Fruit fly (Drosophila melanogaster) whole organism, embryonic: Measurements from ENCODE around the gene Pits.
A peak's percentile ranks its signal among the peaks of the same experiment; 100 is the strongest.

ENCODE experiments used
- Aef1 ChIP-seq: fragments of 200-800 bp; sonication (Bioruptor generic); IDR thresholded peaks from 3 replicates; pipeline ENCODE4 v1.3.6; 2022; ENCODE audit warnings: missing biosample characterization, missing genetic modification characterization
- CG12155 ChIP-seq: fragments of 200-800 bp; sonication (Bioruptor generic); optimal IDR thresholded peaks from 3 replicates; lab custom pipeline; 2016; ENCODE audit warnings: missing biosample characterization, missing genetic modification characterization
- CG12219 ChIP-seq: fragments of 200-800 bp; sonication (Bioruptor generic); optimal IDR thresholded peaks from 3 replicates; lab custom pipeline; 2018; ENCODE audit warnings: missing biosample characterization, mild to moderate bottlenecking, missing genetic modification characterization
- CG14014 ChIP-seq: fragments of 200-800 bp; sonication (Bioruptor generic); IDR thresholded peaks from 2 replicates; pipeline ENCODE4 v1.3.6; 2022; ENCODE audit warnings: missing biosample characterization, missing genetic modification characterization
- CG14710 ChIP-seq: fragments of 200-800 bp; sonication (Bioruptor generic); optimal IDR thresholded peaks from 3 replicates; lab custom pipeline; 2019; ENCODE audit warnings: missing biosample characterization, mild to moderate bottlenecking, missing genetic modification characterization, moderate library complexity
- CG15011 ChIP-seq: fragments of 200-800 bp; sonication (Bioruptor generic); optimal IDR thresholded peaks from 3 replicates; lab custom pipeline; 2018; ENCODE audit warnings: missing biosample characterization, mild to moderate bottlenecking, missing genetic modification characterization
- CG15073 ChIP-seq: fragments of 200-800 bp; sonication (Bioruptor generic); optimal IDR thresholded peaks from 2 replicates; lab custom pipeline; 2016; ENCODE audit warnings: missing biosample characterization, missing genetic modification characterization
- CG16863 ChIP-seq: fragments of 200-800 bp; sonication (Bioruptor generic); optimal IDR thresholded peaks from 3 replicates; lab custom pipeline; 2016; ENCODE audit warnings: missing biosample characterization, missing genetic modification characterization
- CG17385 ChIP-seq: fragments of 200-800 bp; sonication (Bioruptor generic); optimal IDR thresholded peaks from 3 replicates; lab custom pipeline; 2018; ENCODE audit warnings: missing biosample characterization, mild to moderate bottlenecking, missing genetic modification characterization
- CG17829 ChIP-seq: fragments of 200-800 bp; optimal IDR thresholded peaks from 2 replicates; lab custom pipeline; 2019; ENCODE audit warnings: missing biosample characterization, mild to moderate bottlenecking, missing genetic modification characterization, moderate library complexity
- CG18011 ChIP-seq: fragments of 200-800 bp; sonication (Bioruptor generic); optimal IDR thresholded peaks from 2 replicates; lab custom pipeline; 2017; ENCODE audit warnings: missing biosample characterization, missing genetic modification characterization, mild to moderate bottlenecking, moderate library complexity, missing genotype
- CG30020 ChIP-seq: fragments of 200-800 bp; optimal IDR thresholded peaks from 2 replicates; lab custom pipeline; 2019; ENCODE audit warnings: missing biosample characterization, mild to moderate bottlenecking, missing genetic modification characterization, moderate library complexity
- CG31224 ChIP-seq: fragments of 200-800 bp; sonication (Bioruptor generic); IDR thresholded peaks from 2 replicates; pipeline ENCODE4 v1.3.6; 2022; ENCODE audit warnings: missing biosample characterization, missing genetic modification characterization
- CG3838 ChIP-seq: fragments of 200-800 bp; sonication (Bioruptor generic); optimal IDR thresholded peaks from 3 replicates; lab custom pipeline; 2016; ENCODE audit warnings: missing biosample characterization, missing genetic modification characterization
- CG4360 ChIP-seq: fragments of 200-800 bp; sonication (Bioruptor generic); IDR thresholded peaks from 2 replicates; pipeline ENCODE4 v1.3.6; 2022; ENCODE audit warnings: missing biosample characterization, missing genetic modification characterization
- CG6791 ChIP-seq: fragments of 200-800 bp; sonication (Bioruptor generic); IDR thresholded peaks from 3 replicates; pipeline ENCODE4 v1.3.6; 2022; ENCODE audit warnings: missing biosample characterization, missing genetic modification characterization; ENCODE audit not compliant: partially characterized antibody
- CG7357 ChIP-seq: fragments of 200-800 bp; sonication (Bioruptor generic); IDR thresholded peaks from 3 replicates; pipeline ENCODE4 v1.3.6; 2022; ENCODE audit warnings: missing biosample characterization, missing genetic modification characterization
- CG7372 ChIP-seq: fragments of 200-800 bp; sonication (Bioruptor generic); IDR thresholded peaks from 2 replicates; pipeline ENCODE4 v1.3.6; 2022; ENCODE audit warnings: missing biosample characterization, missing genetic modification characterization
- CG7963 ChIP-seq: fragments of 200-800 bp; sonication (Bioruptor generic); IDR thresholded peaks from 3 replicates; pipeline ENCODE4 v1.3.6; 2022; ENCODE audit warnings: missing biosample characterization, missing genetic modification characterization; ENCODE audit not compliant: partially characterized antibody
- CG8478 ChIP-seq: fragments of >200 bp; optimal IDR thresholded peaks from 2 replicates; lab custom pipeline; 2018
- D19B ChIP-seq: fragments of 200-800 bp; sonication (Bioruptor generic); optimal IDR thresholded peaks from 2 replicates; lab custom pipeline; 2017; ENCODE audit warnings: missing biosample characterization, mild to moderate bottlenecking, missing genetic modification characterization
- Doc2 ChIP-seq: fragments of 200-800 bp; sonication (Bioruptor generic); IDR thresholded peaks from 2 replicates; pipeline ENCODE4 v1.3.6; 2022; ENCODE audit warnings: missing biosample characterization, missing genetic modification characterization
- Dref ChIP-seq: fragments of 200-800 bp; sonication (Bioruptor generic); IDR thresholded peaks from 2 replicates; pipeline ENCODE4 v1.3.6; 2022; ENCODE audit warnings: missing biosample characterization, missing genetic modification characterization
- Hmr ChIP-seq: fragments of 200-800 bp; sonication (Bioruptor generic); optimal IDR thresholded peaks from 3 replicates; lab custom pipeline; 2017; ENCODE audit warnings: mild to moderate bottlenecking, missing biosample characterization, missing genetic modification reagents, missing genetic modification characterization
- MESR4 ChIP-seq: fragments of 200-800 bp; sonication (Bioruptor generic); optimal IDR thresholded peaks from 2 replicates; lab custom pipeline; 2018; ENCODE audit warnings: missing biosample characterization, mild to moderate bottlenecking, missing genetic modification characterization, moderate library complexity
- Meics ChIP-seq: fragments of 200-800 bp; sonication (Bioruptor generic); optimal IDR thresholded peaks from 2 replicates; lab custom pipeline; 2017; ENCODE audit warnings: missing biosample characterization, mild to moderate bottlenecking, missing genetic modification characterization
- NC2α ChIP-seq: fragments of 200-800 bp; sonication (Bioruptor generic); optimal IDR thresholded peaks from 2 replicates; lab custom pipeline; 2016; ENCODE audit warnings: missing biosample characterization, missing genetic modification characterization
- NfI ChIP-seq: fragments of 200-800 bp; sonication (Bioruptor generic); optimal IDR thresholded peaks from 3 replicates; lab custom pipeline; 2018; ENCODE audit warnings: missing biosample characterization, mild to moderate bottlenecking, missing genetic modification characterization, moderate library complexity
- Oaz ChIP-seq: fragments of 200-800 bp; sonication (Bioruptor generic); IDR thresholded peaks from 2 replicates; pipeline ENCODE4 v1.3.6; 2022; ENCODE audit warnings: missing biosample characterization, missing genetic modification characterization
- Pdp1 ChIP-seq, 2 experiments: fragments of 200-800 bp; sonication (Bioruptor generic); optimal IDR thresholded peaks; 3 replicates each; lab custom pipeline; 2016; ENCODE audit warnings: missing biosample characterization in 2 of 2, missing genetic modification characterization in 2 of 2, mild to moderate bottlenecking in 1 of 2, moderate library complexity in 1 of 2
- Ravus ChIP-seq: fragments of 200-800 bp; sonication (Bioruptor generic); IDR thresholded peaks from 2 replicates; pipeline ENCODE4 v1.3.6; 2022; ENCODE audit warnings: missing biosample characterization, missing genetic modification characterization
- Rx ChIP-seq: fragments of 200-800 bp; sonication (Bioruptor generic); IDR thresholded peaks from 2 replicates; pipeline ENCODE4 v1.3.6; 2022; ENCODE audit warnings: missing biosample characterization, missing genetic modification characterization
- Six4 ChIP-seq: fragments of 200-800 bp; sonication (Bioruptor generic); optimal IDR thresholded peaks from 2 replicates; lab custom pipeline; 2016; ENCODE audit warnings: missing biosample characterization, missing genetic modification characterization
- bigmax ChIP-seq: fragments of 200-800 bp; sonication (Bioruptor generic); optimal IDR thresholded peaks from 2 replicates; lab custom pipeline; 2018; ENCODE audit warnings: missing biosample characterization, mild to moderate bottlenecking, missing genetic modification characterization
- cas ChIP-seq: fragments of 200-800 bp; sonication (Bioruptor generic); IDR thresholded peaks from 2 replicates; pipeline ENCODE4 v1.3.6; 2022; ENCODE audit warnings: missing biosample characterization, missing genetic modification characterization
- cwo ChIP-seq: fragments of 200-800 bp; sonication (Bioruptor generic); optimal IDR thresholded peaks from 3 replicates; lab custom pipeline; 2017; ENCODE audit warnings: missing biosample characterization, missing genetic modification characterization, mild to moderate bottlenecking, moderate library complexity, missing genetic modification reagents
- esg ChIP-seq: fragments of 200-800 bp; sonication (Bioruptor generic); conservative IDR thresholded peaks from 2 replicates; pipeline ENCODE4 v1.3.6; 2022; ENCODE audit warnings: missing biosample characterization, missing genetic modification characterization
- ewg ChIP-seq: fragments of 200-800 bp; sonication (Bioruptor generic); optimal IDR thresholded peaks from 3 replicates; lab custom pipeline; 2017; ENCODE audit warnings: mild to moderate bottlenecking, missing biosample characterization, missing genetic modification reagents, missing genetic modification characterization
- lov ChIP-seq, 2 experiments: fragments of 200-800 bp in 1 of 2; fragments of >200 bp in 1 of 2; sonication (Bioruptor generic) in 1 of 2; IDR thresholded peaks in 1 of 2; optimal IDR thresholded peaks in 1 of 2; 2 replicates in 1 of 2; 3 replicates in 1 of 2; pipeline versions ENCODE4 v1.3.6 to Lab custom; 2017 to 2022; ENCODE audit warnings: missing biosample characterization in 1 of 2, missing genetic modification characterization in 1 of 2
- luna ChIP-seq: fragments of 200-800 bp; sonication (Bioruptor generic); optimal IDR thresholded peaks from 2 replicates; lab custom pipeline; 2016; ENCODE audit warnings: missing biosample characterization, missing genetic modification characterization
- mirr ChIP-seq: fragments of 200-800 bp; sonication (Bioruptor generic); optimal IDR thresholded peaks from 3 replicates; lab custom pipeline; 2018; ENCODE audit warnings: missing biosample characterization, mild to moderate bottlenecking, missing genetic modification characterization
- pita ChIP-seq: fragments of 200-800 bp; sonication (Bioruptor generic); optimal IDR thresholded peaks from 2 replicates; lab custom pipeline; 2017; ENCODE audit warnings: missing biosample characterization, mild to moderate bottlenecking, missing genetic modification characterization
- psq ChIP-seq: fragments of 200-800 bp; sonication (Bioruptor generic); optimal IDR thresholded peaks from 2 replicates; lab custom pipeline; 2017; ENCODE audit warnings: missing biosample characterization, missing genetic modification characterization
- run ChIP-seq: fragments of 200-800 bp; sonication (Bioruptor generic); optimal IDR thresholded peaks from 3 replicates; lab custom pipeline; 2018; ENCODE audit warnings: missing biosample characterization, mild to moderate bottlenecking, missing genetic modification characterization
- sim ChIP-seq: fragments of 200-800 bp; sonication (Bioruptor generic); IDR thresholded peaks from 2 replicates; pipeline ENCODE4 v1.3.6; 2022; ENCODE audit warnings: missing biosample characterization, missing genetic modification characterization
- slbo ChIP-seq: fragments of 200-800 bp; sonication (Bioruptor generic); IDR thresholded peaks from 2 replicates; pipeline ENCODE4 v1.3.6; 2022; ENCODE audit warnings: missing biosample characterization, missing genetic modification characterization
- slp2 ChIP-seq: fragments of 200-800 bp; sonication (Bioruptor generic); optimal IDR thresholded peaks from 2 replicates; lab custom pipeline; 2016; ENCODE audit warnings: missing biosample characterization, missing genetic modification characterization
- stc ChIP-seq: fragments of 200-800 bp; sonication (Bioruptor generic); IDR thresholded peaks from 2 replicates; pipeline ENCODE4 v1.3.6; 2022; ENCODE audit warnings: missing biosample characterization, missing genetic modification characterization
- stwl ChIP-seq: fragments of 200-800 bp; sonication (Bioruptor generic); optimal IDR thresholded peaks from 3 replicates; lab custom pipeline; 2018; ENCODE audit warnings: missing biosample characterization, mild to moderate bottlenecking, missing genetic modification characterization, moderate library complexity
- tap ChIP-seq: fragments of 200-800 bp; optimal IDR thresholded peaks from 3 replicates; lab custom pipeline; 2019; ENCODE audit warnings: missing biosample characterization, mild to moderate bottlenecking, missing genetic modification characterization, moderate library complexity
- wdn ChIP-seq: fragments of 200-800 bp; sonication (Bioruptor generic); IDR thresholded peaks from 2 replicates; pipeline ENCODE4 v1.3.6; 2022; ENCODE audit warnings: missing biosample characterization, missing genetic modification characterization

Pits gene

dm6 chrX:12629564-12629963 is 46.6 kb upstream of the Pits start, which contains the start of the genes Aven and CG2540 (continued):
- TF ChIP-seq Oaz (GFP tag; lab: Robert Waterston, UW) (no peak), cas (GFP tag; lab: Robert Waterston, UW) (no peak), CG14014 (peak; percentile 68), cwo (GFP tag; lab: Kevin White, UChicago) (peak; percentile 80), CG12219 (GFP tag; lab: Kevin White, UChicago) (peak; percentile 44), bigmax (GFP tag; lab: Kevin White, UChicago) (no peak), CG15073 (no peak), wdn (no peak), luna (GFP tag; lab: Kevin White, UChicago) (no peak), esg (GFP tag; lab: Robert Waterston, UW) (peak; percentile 54), Ravus (GFP tag; lab: Robert Waterston, UW) (peak; percentile 10; the same call in 1 of the 2 replicates), run (peak; percentile 60), sim (GFP tag; lab: Robert Waterston, UW) (no peak), MESR4 (GFP tag; lab: Kevin White, UChicago) (no peak), stc (GFP tag; lab: Robert Waterston, UW) (peak; percentile 62; the same call in 1 of the 2 replicates), psq (GFP tag; lab: Kevin White, UChicago) (no peak), CG6791 (GFP tag; lab: Robert Waterston, UW) (no peak), Dref (peak; percentile 50), CG31224 (GFP tag; lab: Robert Waterston, UW) (no peak), mirr (GFP tag; lab: Kevin White, UChicago) (peak; percentile 32), Pdp1 (GFP tag; optimal IDR thresholded peaks at IDR 0.05; lab: Kevin White, UChicago) (peak in 1 of 2 experiments; percentile 15), CG7357 (no peak), CG3838 (GFP tag; lab: Kevin White, UChicago) (no peak), CG12155 (GFP tag; lab: Kevin White, UChicago) (peak; percentile 74), slp2 (GFP tag; lab: Kevin White, UChicago) (no peak), CG15011 (GFP tag; lab: Kevin White, UChicago) (peak; percentile 44), NfI (peak; percentile 85), slbo (GFP tag; lab: Robert Waterston, UW) (peak; percentile 67), Hmr (GFP tag; lab: Kevin White, UChicago) (peak; percentile 87), Aef1 (GFP tag; lab: Robert Waterston, UW) (0 out of 3 replicates have a peak, but pooled peaks have one; percentile 13), Meics (GFP tag; lab: Kevin White, UChicago) (peak; percentile 87), pita (GFP tag; lab: Kevin White, UChicago) (no peak), CG18011 (GFP tag; lab: Kevin White, UChicago) (peak; percentile 24), CG7963 (GFP tag; lab: Robert Waterston, UW) (no peak), NC2α (GFP tag; lab: Kevin White, UChicago) (no peak), CG8478 (no peak), Rx (GFP tag; lab: Robert Waterston, UW) (no peak), CG14710 (tag; lab: Kevin White, UChicago) (peak; percentile 90), Six4 (peak; percentile 71), lov (optimal IDR thresholded peaks at IDR 0.05; lab: Kevin White, UChicago) (no peak), lov (GFP tag; IDR thresholded peaks at IDR 0.05; lab: Robert Waterston, UW) (no peak), CG17385 (GFP tag; lab: Kevin White, UChicago) (peak; percentile 84), CG16863 (GFP tag; lab: Kevin White, UChicago) (no peak), stwl (tag; lab: Kevin White, UChicago) (peak; percentile 67), ewg (peak; percentile 61), CG30020 (peak; percentile 71), D19B (GFP tag; lab: Kevin White, UChicago) (peak; percentile 67), CG4360 (GFP tag; lab: Robert Waterston, UW) (no peak), CG17829 (tag; lab: Kevin White, UChicago) (peak; percentile 92), tap (tag; lab: Kevin White, UChicago) (peak; percentile 81), Doc2 (no peak), CG7372 (GFP tag; lab: Robert Waterston, UW) (peak; percentile 59)
